Worm (Caenorhabditis elegans) whole organism, mixed stage, embryonic: ENCODE results near the gene grd-1.

Experiments used
- ham-2 ChIP-seq: fragments of 200-800 bp; sonication (Bioruptor generic); optimal IDR thresholded peaks from 2 replicates; lab custom pipeline; 2018; ENCODE audit warnings: mild to moderate bottlenecking, missing genetic modification characterization, missing compliant biosample characterization
- pha-4 ChIP-seq: fragments of 150-350 bp; optimal IDR thresholded peaks from 2 replicates; lab custom pipeline; 2018; ENCODE audit warnings: missing biosample characterization, missing genetic modification reagents, missing genetic modification characterization
- unc-62 ChIP-seq: fragments of 150-350 bp; optimal IDR thresholded peaks from 2 replicates; lab custom pipeline; 2014; ENCODE audit warnings: missing biosample characterization, missing genetic modification reagents, missing genetic modification characterization

DNA sequence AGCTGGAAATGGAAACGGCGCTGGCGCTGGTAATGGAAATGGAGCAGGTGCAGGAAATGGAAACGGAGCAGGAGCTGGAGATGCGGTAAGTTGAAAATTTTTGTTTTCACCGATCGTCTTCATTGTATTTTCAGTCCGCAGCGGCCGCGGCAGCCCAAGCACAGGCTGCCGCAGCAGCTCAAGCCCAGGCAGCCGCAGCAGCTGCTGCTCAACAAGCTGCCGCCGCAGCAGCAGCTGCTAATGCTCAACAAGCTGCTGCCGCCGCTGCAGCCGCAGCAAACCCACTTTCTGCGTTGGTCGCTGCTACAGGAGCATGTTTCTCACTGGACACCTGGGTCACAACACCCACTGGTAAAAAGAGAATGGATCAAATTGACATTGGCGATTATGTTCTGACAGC lies 5.2 kb downstream of the grd-1 start:
- TF ChIP-seq ham-2 = no peak
- no peak for TF ChIP-seq unc-62
- no peak for TF ChIP-seq pha-4 (tag; lab: Kevin White, UChicago)
